Worm (Caenorhabditis elegans): ENCODE data around the gene C25G4.8.
"Not testable (repeated sequence)": the region's sequence is repeated elsewhere in the genome, so short reads cannot be mapped to it uniquely, and the experiment has no call there.

Gene C25G4.8

DNA sequence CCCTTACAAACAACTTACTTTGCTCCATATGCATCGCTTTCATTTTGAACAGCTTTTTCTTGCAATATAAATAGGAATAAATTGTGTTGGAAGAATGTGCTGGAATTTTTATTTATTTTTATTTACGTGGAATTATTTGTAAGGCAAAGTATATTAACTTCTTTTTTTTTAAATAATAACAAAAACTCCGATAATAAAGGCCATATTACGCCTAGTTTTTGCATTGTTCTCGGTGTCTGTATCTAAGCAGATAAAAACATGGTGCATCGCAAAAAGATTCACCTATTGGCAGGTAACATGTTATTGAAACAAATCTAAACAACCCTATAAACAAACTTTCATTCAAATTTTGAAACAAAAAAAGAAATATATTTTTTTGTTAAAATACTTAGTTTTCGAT is at the start of gene C25G4.8:
Gene C25G4.8 (minus strand): TSS at position 101 of the 400 bp plus-strand sequence.
- TF ChIP-seq unc-62 (GFP tag; optimal IDR thresholded peaks at IDR 0.05): no peak

DNA sequence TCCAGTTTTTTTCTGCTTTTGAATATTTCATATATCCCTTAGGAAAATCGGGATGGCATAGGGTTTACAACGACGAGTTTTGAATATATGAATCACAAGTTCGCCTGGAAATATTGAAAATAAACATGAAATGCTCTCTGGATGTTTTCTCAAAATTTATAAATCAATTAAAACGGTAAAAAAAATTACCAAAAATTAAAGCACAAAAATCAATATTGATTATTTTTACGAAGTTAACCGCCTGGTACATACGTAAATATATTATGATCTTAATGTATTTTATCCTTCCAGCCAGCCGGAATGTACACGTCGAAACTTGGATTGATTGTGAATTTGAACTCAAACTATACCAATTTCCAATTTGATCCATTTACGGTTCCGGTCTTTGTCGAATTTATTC is 42.1 kb upstream of the C25G4.8 start, which contains the start of gene sru-17:
Gene sru-17 (plus strand): TSS at position 301 of the 400 bp plus-strand sequence.
- not testable (repeated sequence) for TF ChIP-seq unc-62 (GFP tag; optimal IDR thresholded peaks at IDR 0.05)

DNA sequence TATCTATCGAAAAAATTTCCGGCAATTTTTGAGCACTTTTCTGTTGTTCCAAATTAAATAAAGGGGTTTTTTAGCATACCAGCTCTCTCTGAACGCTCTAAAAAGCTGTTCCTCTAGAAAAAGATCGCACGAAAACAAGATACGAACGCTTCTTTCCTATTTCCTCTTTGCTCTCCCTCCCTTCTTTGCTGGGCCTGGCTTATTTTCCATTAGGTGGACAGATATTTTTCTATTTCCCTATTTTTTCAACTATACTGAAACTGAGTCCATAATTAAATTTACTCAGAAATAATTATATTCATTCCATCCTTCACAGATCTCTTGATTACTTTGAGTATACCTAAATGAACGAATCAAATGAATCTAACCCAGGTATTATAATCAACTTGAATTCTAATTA is 38.7 kb upstream of the C25G4.8 start, which contains the start of gene sru-18:
Gene sru-18 (plus strand): TSS at position 301 of the 400 bp plus-strand sequence.
- TF ChIP-seq unc-62 (GFP tag; optimal IDR thresholded peaks at IDR 0.05): no peak

DNA sequence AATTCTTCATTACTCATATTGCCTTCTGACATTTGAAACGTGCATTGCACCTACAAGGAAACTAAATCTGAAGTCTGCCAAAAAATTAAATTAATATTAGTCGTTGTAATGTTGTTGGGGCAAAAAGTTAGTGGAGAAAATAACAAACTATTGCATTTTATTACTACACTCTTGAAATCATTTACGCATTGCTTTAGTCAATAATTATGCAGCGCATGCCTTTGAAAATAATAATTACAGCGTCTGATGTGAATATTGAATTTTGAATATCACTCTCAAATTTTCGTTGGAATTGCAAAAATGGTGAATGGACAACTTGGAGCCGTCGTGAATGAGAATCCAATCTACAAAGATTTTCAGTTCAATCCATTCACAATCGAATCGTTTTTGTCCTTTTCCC is 35.0 kb upstream of the C25G4.8 start, which contains the start of gene sru-19:
Gene sru-19 (plus strand): TSS at position 301 of the 400 bp plus-strand sequence.
- no peak for TF ChIP-seq unc-62 (GFP tag; optimal IDR thresholded peaks at IDR 0.05)

DNA sequence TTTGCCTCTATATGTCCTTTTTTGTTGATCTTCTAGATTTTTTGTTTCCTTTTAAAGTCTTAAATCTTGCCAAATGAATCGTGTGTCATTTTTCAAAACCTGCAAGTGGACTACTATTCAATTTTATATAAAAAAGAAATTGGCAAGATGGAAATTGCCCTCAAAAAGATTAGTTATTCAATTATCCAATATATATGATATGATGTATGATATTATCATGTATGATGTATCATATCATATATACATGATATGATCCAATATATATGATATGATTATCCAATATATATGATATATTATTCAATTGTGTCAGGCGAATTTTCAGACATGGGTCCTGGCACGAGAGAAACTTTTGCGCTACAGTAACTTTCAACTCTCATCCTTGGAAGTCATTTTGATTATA is 31.9 kb upstream of the C25G4.8 start, which contains the start of gene sru-20:
Gene sru-20 (plus strand): TSS at position 301 of the 400 bp plus-strand sequence.
- no peak for TF ChIP-seq unc-62 (GFP tag; optimal IDR thresholded peaks at IDR 0.05)

DNA sequence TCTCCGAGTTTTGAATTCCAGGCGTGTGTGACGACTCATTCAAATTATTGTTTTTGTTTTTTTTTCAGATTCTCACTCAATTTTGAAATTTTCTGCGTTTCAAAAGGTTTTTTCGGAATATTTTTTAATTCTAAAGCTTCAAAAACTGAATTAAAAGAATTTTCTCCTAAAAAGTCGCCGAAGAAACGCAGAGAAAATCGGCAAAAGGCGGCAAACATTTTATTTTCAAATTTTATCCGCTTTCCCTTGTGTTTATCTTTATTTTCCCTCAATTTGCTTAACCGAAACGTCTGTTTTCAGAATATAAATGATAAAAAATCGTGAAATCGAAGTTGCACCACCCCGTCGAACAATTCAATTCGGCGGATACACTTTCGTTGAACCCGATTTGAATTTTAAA is 27.2 kb upstream of the C25G4.8 start, which contains the start of gene him-6:
Gene him-6 (plus strand): TSS at position 301 of the 400 bp plus-strand sequence.
- TF ChIP-seq unc-62 (GFP tag; optimal IDR thresholded peaks at IDR 0.05): no peak

DNA sequence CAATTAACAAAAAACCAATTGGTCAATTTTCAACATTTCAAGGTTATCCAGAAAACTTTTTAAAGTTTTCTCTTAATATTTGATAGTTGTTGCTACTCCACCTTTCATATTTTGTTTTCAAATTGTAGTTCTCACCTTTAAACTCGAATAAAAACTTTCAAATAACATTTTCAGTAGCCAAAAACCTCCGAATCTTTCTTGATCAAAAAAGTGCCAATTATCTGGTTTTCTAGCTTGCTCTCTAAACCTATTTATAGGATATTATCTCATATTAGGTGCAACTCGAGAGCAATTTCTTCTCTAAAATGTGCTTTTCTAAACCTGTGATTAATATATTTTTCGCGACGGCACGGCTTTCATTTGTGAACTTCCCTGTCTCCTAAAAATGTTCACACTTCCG is 23.9 kb upstream of the C25G4.8 start, which contains the start of gene sru-26:
Gene sru-26 (plus strand): TSS at position 301 of the 400 bp plus-strand sequence.
- TF ChIP-seq unc-62 (GFP tag; optimal IDR thresholded peaks at IDR 0.05): no peak

DNA sequence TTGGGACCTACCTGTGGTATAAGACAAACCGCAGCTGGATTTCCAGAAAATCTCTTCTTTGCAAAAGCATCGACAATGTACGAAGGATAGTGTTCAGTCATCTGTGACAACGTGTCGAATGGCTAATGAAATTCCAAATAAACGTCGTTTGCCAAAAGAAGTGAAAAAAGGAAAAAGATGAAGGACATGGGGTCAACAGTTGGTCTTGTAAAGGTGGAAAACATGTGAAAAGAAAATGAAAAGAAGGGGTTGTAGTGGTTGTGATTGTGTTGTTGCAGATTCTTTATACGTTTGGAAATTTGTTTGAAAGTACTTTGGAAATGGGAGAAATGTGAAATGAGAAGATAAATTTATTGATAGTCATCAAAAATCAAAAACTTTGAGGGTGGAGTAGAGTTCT is 21.2 kb upstream of the C25G4.8 start, which contains the start of gene T04A11.4:
Gene T04A11.4 (minus strand): TSS at position 101 of the 400 bp plus-strand sequence.
- not testable (repeated sequence) for TF ChIP-seq unc-62 (GFP tag; optimal IDR thresholded peaks at IDR 0.05)

DNA sequence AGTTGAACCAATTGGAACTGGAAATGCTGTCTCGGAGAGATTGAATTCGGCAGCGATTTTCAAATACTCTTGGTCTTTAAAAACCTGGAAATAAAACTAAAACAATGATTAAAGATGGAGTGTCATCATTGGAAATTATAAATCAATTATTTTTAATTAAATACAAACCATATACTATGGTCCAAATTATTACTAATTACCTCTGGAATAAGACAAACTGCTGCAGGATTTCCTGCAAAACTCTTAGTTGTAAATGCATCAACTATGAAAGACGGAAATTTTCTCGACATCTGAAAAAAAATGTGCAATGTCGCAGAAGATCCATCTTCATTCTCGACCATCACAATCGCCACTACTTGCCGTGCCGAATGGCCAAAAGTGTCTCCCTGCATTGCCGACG is 15.4 kb upstream of the C25G4.8 start, which contains the start of gene igdb-1:
Gene igdb-1 (plus strand): TSS at position 301 of the 400 bp plus-strand sequence.
- TF ChIP-seq unc-62 (GFP tag; optimal IDR thresholded peaks at IDR 0.05): not testable (repeated sequence)

DNA sequence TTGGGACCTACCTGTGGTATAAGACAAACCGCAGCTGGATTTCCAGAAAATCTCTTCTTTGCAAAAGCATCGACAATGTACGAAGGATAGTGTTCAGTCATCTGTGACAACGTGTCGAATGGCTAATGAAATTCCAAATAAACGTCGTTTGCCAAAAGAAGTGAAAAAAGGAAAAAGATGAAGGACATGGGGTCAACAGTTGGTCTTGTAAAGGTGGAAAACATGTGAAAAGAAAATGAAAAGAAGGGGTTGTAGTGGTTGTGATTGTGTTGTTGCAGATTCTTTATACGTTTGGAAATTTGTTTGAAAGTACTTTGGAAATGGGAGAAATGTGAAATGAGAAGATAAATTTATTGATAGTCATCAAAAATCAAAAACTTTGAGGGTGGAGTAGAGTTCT is 13.7 kb upstream of the C25G4.8 start, which contains the start of gene T04A11.1:
Gene T04A11.1 (minus strand): TSS at position 101 of the 400 bp plus-strand sequence.
- not testable (repeated sequence) for TF ChIP-seq unc-62 (GFP tag; optimal IDR thresholded peaks at IDR 0.05)

DNA sequence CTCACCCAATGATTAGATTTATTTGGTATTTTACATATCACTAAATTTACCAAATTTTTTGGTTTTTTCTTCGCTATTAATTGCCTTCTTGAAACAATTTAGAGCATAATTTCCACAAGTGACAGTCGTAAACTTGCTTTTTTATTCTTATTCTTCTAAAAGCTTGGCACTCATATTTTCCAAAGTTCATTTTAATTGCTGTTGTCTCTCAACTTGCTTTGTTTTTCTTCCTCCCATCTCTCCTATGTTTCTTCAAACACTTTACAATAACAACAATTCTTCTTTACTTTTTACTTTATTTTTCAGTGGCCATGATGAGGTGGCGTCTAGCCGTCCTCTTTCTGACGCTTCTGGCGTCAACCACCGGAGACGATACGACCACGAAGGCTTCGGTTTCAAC is 5.1 kb upstream of the C25G4.8 start, which contains the start of gene igdb-2:
Gene igdb-2 (plus strand): TSS at position 301 of the 400 bp plus-strand sequence.
- no peak for TF ChIP-seq unc-62 (GFP tag; optimal IDR thresholded peaks at IDR 0.05)

DNA sequence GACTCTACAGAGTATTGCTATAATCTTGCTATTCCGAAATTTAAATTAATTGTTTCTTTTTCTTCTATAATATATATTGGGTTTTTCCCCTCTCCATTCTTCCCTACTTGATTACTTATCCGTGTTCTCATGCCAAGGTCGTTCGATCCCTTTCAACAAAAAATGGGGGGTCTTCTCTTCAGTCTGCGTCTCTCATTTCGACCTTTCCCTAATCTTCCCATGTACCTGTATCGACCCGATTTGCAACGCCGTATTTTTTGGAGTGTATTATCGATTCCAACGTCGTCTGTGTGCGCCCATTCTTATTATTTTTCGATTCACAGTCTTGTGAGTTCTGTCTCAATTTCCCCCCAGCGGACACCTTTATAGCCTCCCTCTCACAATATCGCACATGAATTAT is 4.5 kb upstream of the C25G4.8 start:
- no peak for TF ChIP-seq unc-62 (GFP tag; optimal IDR thresholded peaks at IDR 0.05)

DNA sequence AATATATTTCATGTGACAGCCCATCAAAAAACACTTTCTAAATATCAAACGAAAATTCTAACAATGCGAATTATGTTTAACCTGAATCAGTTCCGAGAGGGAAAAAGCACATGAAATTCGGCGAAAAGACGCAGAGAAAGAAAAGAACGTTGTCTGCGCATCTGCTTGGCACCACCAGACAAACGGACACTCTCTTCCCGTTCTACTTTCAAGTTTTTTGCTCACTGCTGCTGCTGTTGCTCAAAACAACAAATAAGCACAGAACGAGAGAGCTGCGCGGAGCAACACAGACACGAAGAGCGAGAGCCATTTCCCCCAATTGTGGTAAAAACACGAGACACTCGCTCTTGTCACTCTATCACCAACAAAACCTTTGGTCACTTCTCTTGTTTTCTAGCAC is 1.6 kb upstream of the C25G4.8 start:
- TF ChIP-seq unc-62 (GFP tag; optimal IDR thresholded peaks at IDR 0.05): no peak

DNA sequence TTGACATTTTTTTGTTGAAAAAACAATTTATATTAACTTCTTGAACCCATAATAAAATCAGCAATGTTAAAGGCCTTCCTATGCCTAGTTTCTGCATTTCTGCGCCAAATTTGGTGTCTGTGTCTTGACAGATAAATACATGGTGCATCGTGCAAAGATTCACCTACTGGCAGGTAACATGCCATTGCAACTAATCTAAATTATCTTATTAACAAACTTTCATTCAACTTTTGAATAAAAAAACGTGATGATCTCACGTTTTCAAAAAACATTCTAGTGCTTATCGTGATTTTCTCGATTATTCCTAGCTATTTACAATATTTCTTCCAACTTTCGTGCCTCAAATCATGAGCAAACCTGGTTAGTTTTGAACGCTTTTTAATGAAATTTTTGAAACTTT is 6.7 kb downstream of the C25G4.8 start, which contains the start of gene C25G4.7:
Gene C25G4.7 (plus strand): TSS at position 301 of the 400 bp plus-strand sequence.
- no peak for TF ChIP-seq unc-62 (GFP tag; optimal IDR thresholded peaks at IDR 0.05)

DNA sequence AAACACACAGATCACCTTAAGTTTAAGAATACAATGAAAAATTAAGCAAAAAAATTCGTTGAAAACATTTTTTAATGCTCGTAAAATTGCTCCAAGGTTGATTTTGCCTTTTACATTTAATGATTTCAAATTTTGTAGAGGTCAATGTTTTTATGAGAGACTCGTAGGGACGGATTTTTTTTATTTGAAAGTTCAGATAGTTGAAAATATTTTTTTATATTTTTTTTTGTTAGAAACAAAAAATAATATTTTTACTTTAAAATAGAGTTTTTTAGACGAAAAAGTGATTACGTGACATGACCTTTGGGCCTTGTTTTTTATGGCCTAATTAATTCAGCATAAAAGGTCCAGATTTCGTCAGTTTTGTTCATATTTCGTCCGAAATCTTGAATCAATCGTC is 8.5 kb downstream of the C25G4.8 start, which contains the start of gene smz-1:
Gene smz-1 (plus strand): TSS at position 301 of the 400 bp plus-strand sequence.
- TF ChIP-seq unc-62 (GFP tag; optimal IDR thresholded peaks at IDR 0.05): no peak

DNA sequence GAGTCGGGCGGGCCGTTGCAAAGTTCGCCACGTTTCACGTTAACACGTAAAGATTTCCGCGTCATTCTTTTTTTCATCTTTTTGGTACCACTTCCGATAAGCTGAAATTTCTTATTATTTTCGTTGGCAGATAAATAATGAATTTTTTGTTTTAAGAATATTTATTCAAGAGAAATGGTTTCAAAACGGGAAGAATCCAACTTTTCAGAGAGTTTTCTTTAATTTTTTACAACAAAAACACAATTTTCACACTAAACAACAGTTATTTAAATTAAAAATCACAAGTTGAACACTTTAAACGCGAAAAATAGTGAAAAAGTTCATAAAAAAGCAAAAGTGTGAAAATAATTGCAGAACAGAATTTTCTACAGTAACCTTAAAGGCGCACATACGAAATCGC is 9.2 kb downstream of the C25G4.8 start, which contains the start of gene spe-44:
Gene spe-44 (minus strand): TSS at position 101 of the 400 bp plus-strand sequence.
- no peak for TF ChIP-seq unc-62 (GFP tag; optimal IDR thresholded peaks at IDR 0.05)

DNA sequence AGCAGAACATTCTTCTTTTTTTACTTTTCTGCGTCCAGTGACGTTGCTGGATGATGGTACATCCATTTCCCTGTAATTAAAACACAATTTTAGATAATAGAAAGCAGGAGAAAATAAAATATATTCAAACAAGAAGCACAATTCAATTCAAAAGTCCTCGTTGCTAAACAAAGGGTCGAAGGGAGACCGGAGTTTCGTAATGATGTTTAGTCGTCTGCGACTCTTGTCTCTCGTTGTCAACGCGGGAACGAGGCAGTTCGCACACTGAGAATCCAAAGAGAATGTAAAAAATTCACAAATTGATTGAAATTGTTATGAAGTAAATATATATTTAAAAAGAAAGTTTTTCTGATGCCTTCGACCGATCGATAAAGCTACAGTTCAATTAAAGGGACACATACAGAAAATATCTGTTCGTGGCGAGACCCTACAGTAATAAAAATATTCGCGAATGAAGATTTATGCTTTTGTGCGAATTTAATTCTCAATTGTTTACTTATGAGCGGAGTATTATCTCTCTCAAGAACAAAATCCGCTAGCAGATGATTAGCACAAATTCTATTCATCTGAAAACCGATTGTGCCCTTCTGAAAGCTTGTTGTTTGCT is 11.9 kb downstream of the C25G4.8 start, which contains the start of gene dpy-26:
Gene dpy-26 (minus strand): TSS at position 111 of the 607 bp plus-strand sequence.
- TF ChIP-seq unc-62 (GFP tag; optimal IDR thresholded peaks at IDR 0.05): no peak
